Worm (Caenorhabditis elegans): Measurements from ENCODE around the gene F49E11.2.

The F49E11.2 gene

DNA sequence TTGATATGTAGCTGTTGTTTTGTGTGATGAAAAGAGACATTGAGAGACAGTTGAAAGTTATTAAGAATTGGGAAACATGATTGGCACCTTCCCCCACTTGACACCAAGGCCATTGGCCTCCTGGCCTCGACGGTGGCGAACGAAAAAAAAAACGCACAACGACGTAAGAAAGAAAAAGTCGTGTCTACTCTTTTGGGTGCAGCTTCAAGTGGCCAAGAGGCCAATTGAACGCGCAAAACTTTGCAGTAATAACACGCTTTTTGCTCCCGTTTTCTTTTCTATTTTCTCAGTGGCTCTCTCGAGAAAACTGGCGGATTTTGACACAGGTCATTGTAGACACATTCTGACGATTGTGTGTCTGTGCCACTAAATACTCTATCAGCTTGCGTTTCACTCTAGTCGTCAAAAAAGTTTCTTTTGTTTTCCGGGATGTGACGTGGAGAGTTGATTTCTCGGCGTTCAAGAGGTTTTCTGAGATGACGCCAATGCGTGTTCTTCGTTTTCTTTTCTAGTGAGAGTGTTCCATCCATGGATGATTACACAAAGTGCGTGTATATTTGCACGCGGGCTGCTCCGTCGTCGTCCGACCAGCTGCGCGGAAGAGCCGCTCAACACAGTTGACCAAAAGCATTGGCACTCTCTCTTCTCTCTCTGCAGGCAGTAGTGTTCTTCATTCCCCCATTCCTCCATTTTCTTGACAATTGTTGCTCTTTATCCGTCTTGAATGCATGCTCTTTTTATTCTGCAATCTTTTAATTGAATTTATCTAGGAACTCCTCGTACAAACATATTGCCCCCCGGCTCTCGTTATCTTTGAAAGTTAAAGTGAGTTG lies 8.1 kb downstream of the F49E11.2 start:
- no peak for TF ChIP-seq lir-3 (tag; optimal IDR thresholded peaks at IDR 0.05; ENCODE audit: poor library complexity)
- no peak for TF ChIP-seq efl-1 (optimal IDR thresholded peaks at IDR 0.05)
- TF ChIP-seq efl-1 (GFP tag; optimal IDR thresholded peaks at IDR 0.05 in 1 of 2) = peak in 1 of 2 experiments; percentile 55

DNA sequence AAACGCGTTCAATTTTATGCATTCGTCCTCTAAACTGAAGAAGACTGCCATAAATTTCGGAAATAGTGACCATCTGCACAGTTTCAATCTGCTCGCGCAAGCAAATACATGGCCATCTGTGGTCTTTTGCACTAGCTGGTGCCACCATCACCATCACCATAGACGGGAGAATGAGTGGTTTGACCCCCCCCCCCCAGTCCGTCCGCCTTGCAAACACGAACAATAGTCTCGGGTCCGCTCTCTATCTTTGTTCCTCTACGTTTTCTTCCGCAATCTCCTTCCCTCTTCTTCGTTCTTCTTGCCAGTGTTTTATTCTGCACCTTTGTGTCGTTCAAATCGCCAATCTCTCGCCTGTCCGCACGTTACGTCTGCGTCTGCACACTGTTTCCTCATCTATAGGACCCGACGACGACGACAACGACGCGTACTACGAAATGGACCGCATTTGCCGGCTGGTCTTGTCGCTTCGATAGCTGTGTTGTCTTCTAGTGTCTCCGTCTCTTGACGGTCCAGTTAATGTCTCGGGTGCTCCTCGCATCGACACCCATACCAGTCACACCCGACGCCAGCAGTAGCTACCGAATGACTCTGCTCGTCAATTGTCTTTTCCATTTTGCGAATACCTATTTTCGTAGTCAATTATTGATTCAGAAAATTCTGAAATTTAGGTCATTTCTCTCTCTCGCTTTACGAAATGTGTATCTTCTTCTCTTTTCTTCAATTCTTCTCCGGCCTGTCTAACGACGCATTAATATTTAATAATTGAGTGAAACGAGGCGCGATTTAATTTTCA lies 8.9 kb downstream of the F49E11.2 start:
- TF ChIP-seq C34B4.2 (tag; optimal IDR thresholded peaks at IDR 0.05) (no peak), C04F5.9 (tag; optimal IDR thresholded peaks at IDR 0.05) (no peak), nhr-90 (tag; optimal IDR thresholded peaks at IDR 0.05; ENCODE audit: poor library complexity) (no peak), aha-1 (tag; optimal IDR thresholded peaks at IDR 0.05) (no peak), nhr-20 (tag; optimal IDR thresholded peaks at IDR 0.05) (no peak), ceh-8 (GFP tag; optimal IDR thresholded peaks at IDR 0.05) (no peak), vab-15 (tag; optimal IDR thresholded peaks at IDR 0.05) (no peak), elt-2 (tag; optimal IDR thresholded peaks at IDR 0.05) (no peak), nhr-85 (tag) (peak; percentile 74), lsy-2 (tag; optimal IDR thresholded peaks at IDR 0.05) (peak in 1 of 2 experiments; percentile 11), pag-3 (tag; optimal IDR thresholded peaks at IDR 0.05; ENCODE audit: borderline replicate concordance, insufficient read depth) (no peak), nhr-28 (tag; optimal IDR thresholded peaks at IDR 0.05) (no peak), blmp-1 (tag; optimal IDR thresholded peaks at IDR 0.05) (peak; percentile 32), tlp-1 (tag; optimal IDR thresholded peaks at IDR 0.05) (no peak), aly-2 (tag; optimal IDR thresholded peaks at IDR 0.05) (no peak), lin-14 (GFP tag; optimal IDR thresholded peaks at IDR 0.05) (peak; percentile 82), nhr-237 (tag; optimal IDR thresholded peaks at IDR 0.05) (no peak), grh-1 (GFP tag; IDR thresholded peaks at IDR 0.05) (no peak), pax-3 (tag; optimal IDR thresholded peaks at IDR 0.05) (no peak), ceh-90 (tag; optimal IDR thresholded peaks at IDR 0.05) (no peak), unc-86 (tag; optimal IDR thresholded peaks at IDR 0.05) (no peak), ztf-11 (tag; optimal IDR thresholded peaks at IDR 0.05) (peak in 1 of 2 experiments; percentile 17), nhr-47 (tag; optimal IDR thresholded peaks at IDR 0.05) (peak; percentile 22), ceh-63 (GFP tag; optimal IDR thresholded peaks at IDR 0.05) (no peak), ces-1 (GFP tag; optimal IDR thresholded peaks at IDR 0.05) (no peak), hpl-2 (GFP tag; optimal IDR thresholded peaks at IDR 0.05) (no peak), dpl-1 (GFP tag; optimal IDR thresholded peaks at IDR 0.05) (no peak), fos-1 (tag; optimal IDR thresholded peaks at IDR 0.05) (no peak), nhr-71 (tag; optimal IDR thresholded peaks at IDR 0.05) (no peak), unc-98 (GFP tag; IDR thresholded peaks at IDR 0.05) (no peak), sptf-1 (tag; optimal IDR thresholded peaks at IDR 0.05) (no peak), ama-1 (optimal IDR thresholded peaks at IDR 0.05) (no peak), nhr-84 (tag; optimal IDR thresholded peaks at IDR 0.05) (no peak), jun-1 (tag; optimal IDR thresholded peaks at IDR 0.05) (no peak), ceh-82 (tag; optimal IDR thresholded peaks at IDR 0.05) (peak in 1 of 3 experiments; percentile 42), hlh-4 (tag; optimal IDR thresholded peaks at IDR 0.05) (no peak), egl-13 (tag; optimal IDR thresholded peaks at IDR 0.05) (no peak), lin-13 (GFP tag; optimal IDR thresholded peaks at IDR 0.05) (no peak), efl-1 (optimal IDR thresholded peaks at IDR 0.05) (peak in 1 of 2 experiments; percentile 3), efl-1 (GFP tag; optimal IDR thresholded peaks at IDR 0.05 in 1 of 2) (peak in 1 of 2 experiments; percentile 77), lin-15B (tag; optimal IDR thresholded peaks at IDR 0.05) (no peak), unc-130 (tag; optimal IDR thresholded peaks at IDR 0.05) (no peak), sup-37 (GFP tag; optimal IDR thresholded peaks at IDR 0.05) (no peak), snu-23 (GFP tag; optimal IDR thresholded peaks at IDR 0.05) (peak; percentile 21), Y116A8C.19 (tag; optimal IDR thresholded peaks at IDR 0.05; ENCODE audit: borderline replicate concordance) (no peak), sox-4 (tag; optimal IDR thresholded peaks at IDR 0.05) (no peak), nhr-12 (tag; optimal IDR thresholded peaks at IDR 0.05) (no peak)

All from whole organism, L1 larva.